Worm (Caenorhabditis elegans): ENCODE measurements around the gene W02D7.12.

W02D7.12 gene

ce11 chrV:8304461-8305195 is 6.7 kb upstream of the W02D7.12 start, which contains the start of gene W02D7.11:
Gene W02D7.11 (minus strand): TSS chrV:8304511.
- TF ChIP-seq ceh-36 (tag; optimal IDR thresholded peaks at IDR 0.05) = no peak
- TF ChIP-seq aly-1 (tag; optimal IDR thresholded peaks at IDR 0.05) = no peak
- TF ChIP-seq hmg-4 (GFP tag; optimal IDR thresholded peaks at IDR 0.05) = no peak
- TF ChIP-seq sea-1 (GFP tag; conservative IDR thresholded peaks at IDR 0.05) = no peak
- no peak for TF ChIP-seq B0310.2 (tag; optimal IDR thresholded peaks at IDR 0.05)
- TF ChIP-seq tra-4 (tag; optimal IDR thresholded peaks at IDR 0.05) = no peak
- TF ChIP-seq tbx-37 (GFP tag; conservative IDR thresholded peaks at IDR 0.05) = no peak

DNA sequence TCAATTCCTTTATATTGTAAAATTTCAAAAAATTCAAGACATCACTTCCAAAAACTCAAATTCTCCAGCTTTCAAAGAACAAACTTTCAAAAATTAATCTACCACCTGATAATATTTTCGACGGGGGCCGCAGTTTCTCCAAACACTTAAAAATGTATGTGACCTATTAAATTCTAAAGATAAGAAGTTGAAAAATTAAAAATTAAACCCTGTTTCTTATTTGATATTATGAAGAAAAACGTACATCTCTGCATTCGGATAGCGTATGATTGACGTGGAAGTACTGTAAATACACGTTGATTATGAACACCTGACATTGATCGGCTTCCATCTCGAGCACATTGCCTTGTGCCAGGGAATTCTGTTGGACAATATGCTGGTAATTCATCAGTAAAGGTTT is 5.4 kb upstream of the W02D7.12 start:
- TF ChIP-seq hmbx-1 (tag; optimal IDR thresholded peaks at IDR 0.05) (no peak), scrt-1 (GFP tag; IDR thresholded peaks at IDR 0.05) (no peak), tbx-11 (GFP tag; IDR thresholded peaks at IDR 0.05) (no peak), B0310.2 (tag; optimal IDR thresholded peaks at IDR 0.05) (no peak), hnd-1 (tag; optimal IDR thresholded peaks at IDR 0.05) (no peak), ama-1 (optimal IDR thresholded peaks at IDR 0.05) (no peak), ets-7 (tag; optimal IDR thresholded peaks at IDR 0.05) (no peak), tra-4 (tag; optimal IDR thresholded peaks at IDR 0.05) (no peak), ceh-36 (tag; optimal IDR thresholded peaks at IDR 0.05) (no peak), sea-1 (GFP tag; conservative IDR thresholded peaks at IDR 0.05) (no peak), hmg-4 (GFP tag; optimal IDR thresholded peaks at IDR 0.05) (no peak), pes-1 (GFP tag; IDR thresholded peaks at IDR 0.05) (no peak), flt-1 (GFP tag; IDR thresholded peaks at IDR 0.05) (no peak), F13C5.2 (tag; optimal IDR thresholded peaks at IDR 0.05) (no peak), tbx-37 (GFP tag; conservative IDR thresholded peaks at IDR 0.05) (no peak), ceh-13 (GFP tag; optimal IDR thresholded peaks at IDR 0.05) (no peak), aly-1 (tag; optimal IDR thresholded peaks at IDR 0.05) (no peak)

DNA sequence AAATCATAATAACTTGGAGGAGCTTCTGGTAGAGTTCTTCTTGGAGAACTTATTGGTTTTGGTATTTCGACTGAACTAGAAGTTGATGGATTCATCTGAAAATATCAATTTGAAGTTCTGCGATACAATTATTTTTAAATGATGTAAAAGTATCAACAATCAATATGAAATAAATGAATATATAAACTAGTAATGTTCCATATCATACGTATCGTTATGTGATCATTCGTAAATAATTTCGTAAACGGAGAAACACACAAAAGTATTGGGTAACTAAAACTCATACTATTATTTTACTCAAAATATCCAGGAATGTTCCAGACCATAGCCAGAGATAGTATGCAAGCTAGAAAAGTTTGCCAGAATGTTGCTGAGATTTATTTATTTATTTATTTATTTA is 4.9 kb upstream of the W02D7.12 start, which contains the start of gene W02D7.8:
TSS of gene W02D7.8 (minus strand) at position 101 of the 400 bp plus-strand sequence.
- TF ChIP-seq ceh-13 (GFP tag; optimal IDR thresholded peaks at IDR 0.05) (no peak), tbx-37 (GFP tag; conservative IDR thresholded peaks at IDR 0.05) (no peak), scrt-1 (GFP tag; IDR thresholded peaks at IDR 0.05) (no peak), F13C5.2 (tag; optimal IDR thresholded peaks at IDR 0.05) (no peak), tbx-11 (GFP tag; IDR thresholded peaks at IDR 0.05) (no peak), ceh-36 (tag; optimal IDR thresholded peaks at IDR 0.05) (no peak), pes-1 (GFP tag; IDR thresholded peaks at IDR 0.05) (no peak)

- TF ChIP-seq ceh-13 (GFP tag; optimal IDR thresholded peaks at IDR 0.05) = no peak
- TF ChIP-seq tbx-11 (GFP tag; IDR thresholded peaks at IDR 0.05) = no peak
- no peak for TF ChIP-seq B0310.2 (tag; optimal IDR thresholded peaks at IDR 0.05)
- no peak for TF ChIP-seq F13C5.2 (tag; optimal IDR thresholded peaks at IDR 0.05)
- no peak for TF ChIP-seq scrt-1 (GFP tag; IDR thresholded peaks at IDR 0.05)
- no peak for TF ChIP-seq ceh-36 (tag; optimal IDR thresholded peaks at IDR 0.05)
- TF ChIP-seq sea-1 (GFP tag; conservative IDR thresholded peaks at IDR 0.05) = no peak
- TF ChIP-seq ama-1 (optimal IDR thresholded peaks at IDR 0.05) = no peak
- TF ChIP-seq hmg-4 (GFP tag; optimal IDR thresholded peaks at IDR 0.05) = no peak
- TF ChIP-seq pes-1 (GFP tag; IDR thresholded peaks at IDR 0.05) = no peak
- TF ChIP-seq flt-1 (GFP tag; IDR thresholded peaks at IDR 0.05) = no peak
- no peak for TF ChIP-seq ets-7 (tag; optimal IDR thresholded peaks at IDR 0.05)
- TF ChIP-seq hnd-1 (tag; optimal IDR thresholded peaks at IDR 0.05) = no peak
- no peak for TF ChIP-seq tra-4 (tag; optimal IDR thresholded peaks at IDR 0.05)
- TF ChIP-seq tbx-37 (GFP tag; conservative IDR thresholded peaks at IDR 0.05) = no peak
- no peak for TF ChIP-seq aly-1 (tag; optimal IDR thresholded peaks at IDR 0.05)
- TF ChIP-seq hmbx-1 (tag; optimal IDR thresholded peaks at IDR 0.05) = no peak
Measured at ce11 chrV:8307013-8307412, 4.3 kb upstream of the W02D7.12 start.

DNA sequence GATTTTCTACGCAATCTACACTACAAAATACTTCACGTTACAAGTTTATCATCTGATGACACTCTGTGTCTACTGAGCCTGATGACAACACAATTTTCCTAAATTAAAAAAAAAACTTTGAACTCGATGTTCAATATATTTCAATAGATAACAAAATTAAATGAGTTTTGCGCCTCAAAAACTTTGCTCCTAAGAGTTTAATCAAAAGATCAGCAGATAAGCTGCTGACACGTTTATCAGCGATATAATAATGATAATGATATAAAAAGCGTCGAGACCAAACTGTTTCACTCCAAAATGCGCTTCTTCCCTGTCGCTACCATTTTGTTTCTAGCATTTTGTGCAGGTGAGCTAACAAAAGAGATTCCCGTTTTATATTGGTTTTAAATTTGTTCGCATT is 3.6 kb upstream of the W02D7.12 start, which contains the start of gene clec-218:
TSS of gene clec-218 (plus strand) at position 262 of the 400 bp plus-strand sequence.
- no peak for TF ChIP-seq tbx-11 (GFP tag; IDR thresholded peaks at IDR 0.05)
- no peak for TF ChIP-seq ceh-36 (tag; optimal IDR thresholded peaks at IDR 0.05)
- no peak for TF ChIP-seq pes-1 (GFP tag; IDR thresholded peaks at IDR 0.05)
- no peak for TF ChIP-seq B0310.2 (tag; optimal IDR thresholded peaks at IDR 0.05)
- TF ChIP-seq ceh-13 (GFP tag; optimal IDR thresholded peaks at IDR 0.05) = no peak
- no peak for TF ChIP-seq scrt-1 (GFP tag; IDR thresholded peaks at IDR 0.05)
- TF ChIP-seq tra-4 (tag; optimal IDR thresholded peaks at IDR 0.05) = no peak
- no peak for TF ChIP-seq hmbx-1 (tag; optimal IDR thresholded peaks at IDR 0.05)
- TF ChIP-seq aly-1 (tag; optimal IDR thresholded peaks at IDR 0.05) = no peak
- no peak for TF ChIP-seq sea-1 (GFP tag; conservative IDR thresholded peaks at IDR 0.05)
- no peak for TF ChIP-seq F13C5.2 (tag; optimal IDR thresholded peaks at IDR 0.05)
- TF ChIP-seq ama-1 (optimal IDR thresholded peaks at IDR 0.05) = no peak

DNA sequence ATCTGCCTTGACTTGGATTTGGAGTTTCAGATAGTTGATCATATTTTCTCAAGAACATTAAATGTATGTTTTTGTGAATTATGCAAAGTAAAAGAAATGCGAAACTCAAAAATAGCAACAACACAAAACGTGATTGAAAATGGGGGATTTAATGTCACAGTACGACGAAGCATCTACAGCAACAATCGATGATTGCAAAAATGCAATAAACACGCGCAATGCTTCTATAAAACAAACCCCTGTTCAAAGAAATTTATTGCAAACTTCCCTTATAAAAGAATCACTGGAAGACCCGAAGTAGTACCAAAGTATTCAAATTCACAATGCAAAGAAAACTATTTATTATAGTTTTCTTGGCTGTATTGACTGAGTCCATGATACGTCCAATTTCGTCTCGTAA is 6.8 kb downstream of the W02D7.12 start, which contains the start of gene clec-219:
TSS of gene clec-219 (plus strand) at position 301 of the 400 bp plus-strand sequence.
- TF ChIP-seq flt-1 (GFP tag; IDR thresholded peaks at IDR 0.05) = no peak
- TF ChIP-seq pes-1 (GFP tag; IDR thresholded peaks at IDR 0.05) = no peak
- no peak for TF ChIP-seq F13C5.2 (tag; optimal IDR thresholded peaks at IDR 0.05)
- no peak for TF ChIP-seq ama-1 (optimal IDR thresholded peaks at IDR 0.05)
- no peak for TF ChIP-seq sea-1 (GFP tag; conservative IDR thresholded peaks at IDR 0.05)

- no peak for TF ChIP-seq ets-7 (tag; optimal IDR thresholded peaks at IDR 0.05)
- TF ChIP-seq hmbx-1 (tag; optimal IDR thresholded peaks at IDR 0.05) = no peak
- no peak for TF ChIP-seq scrt-1 (GFP tag; IDR thresholded peaks at IDR 0.05)
- TF ChIP-seq pes-1 (GFP tag; IDR thresholded peaks at IDR 0.05) = no peak
- no peak for TF ChIP-seq F13C5.2 (tag; optimal IDR thresholded peaks at IDR 0.05)
- TF ChIP-seq aly-1 (tag; optimal IDR thresholded peaks at IDR 0.05) = no peak
- no peak for TF ChIP-seq flt-1 (GFP tag; IDR thresholded peaks at IDR 0.05)
- TF ChIP-seq B0310.2 (tag; optimal IDR thresholded peaks at IDR 0.05) = no peak
- no peak for TF ChIP-seq tbx-37 (GFP tag; conservative IDR thresholded peaks at IDR 0.05)
- no peak for TF ChIP-seq hnd-1 (tag; optimal IDR thresholded peaks at IDR 0.05)
- no peak for TF ChIP-seq hmg-4 (GFP tag; optimal IDR thresholded peaks at IDR 0.05)
- no peak for TF ChIP-seq ceh-13 (GFP tag; optimal IDR thresholded peaks at IDR 0.05)
- TF ChIP-seq sea-1 (GFP tag; conservative IDR thresholded peaks at IDR 0.05) = no peak
- no peak for TF ChIP-seq ceh-36 (tag; optimal IDR thresholded peaks at IDR 0.05)
- no peak for TF ChIP-seq tbx-11 (GFP tag; IDR thresholded peaks at IDR 0.05)
- TF ChIP-seq ama-1 (optimal IDR thresholded peaks at IDR 0.05) = no peak
- TF ChIP-seq tra-4 (tag; optimal IDR thresholded peaks at IDR 0.05) = no peak
Measured at ce11 chrV:8323545-8323944, 12.2 kb downstream of the W02D7.12 start.

All from whole organism, early embryonic.